Worm (Caenorhabditis elegans) whole organism, L4/young adult: ENCODE data around the gene T09A5.4.

Source experiments
- W03F9.2 ChIP-seq: fragments of 150-350 bp; optimal IDR thresholded peaks from 2 replicates; lab custom pipeline; 2014; ENCODE audit warnings: missing biosample characterization, missing genetic modification characterization
- him-1 ChIP-seq: sonication (generic microtip); optimal IDR thresholded peaks from 2 replicates; lab custom pipeline; 2016; ENCODE audit warnings: missing genotype, missing genetic modification reagents, missing genetic modification characterization, missing compliant biosample characterization

ce11 chrII:7854942-7855341 lies 9.0 kb downstream of the T09A5.4 start, which contains the start of gene mdt-10:
- TF ChIP-seq him-1 (tag; lab: Kevin White, UChicago) = no peak
- no peak for TF ChIP-seq W03F9.2
